Fruit fly (Drosophila melanogaster): Measurements from ENCODE around the gene CG4658.

DNA sequence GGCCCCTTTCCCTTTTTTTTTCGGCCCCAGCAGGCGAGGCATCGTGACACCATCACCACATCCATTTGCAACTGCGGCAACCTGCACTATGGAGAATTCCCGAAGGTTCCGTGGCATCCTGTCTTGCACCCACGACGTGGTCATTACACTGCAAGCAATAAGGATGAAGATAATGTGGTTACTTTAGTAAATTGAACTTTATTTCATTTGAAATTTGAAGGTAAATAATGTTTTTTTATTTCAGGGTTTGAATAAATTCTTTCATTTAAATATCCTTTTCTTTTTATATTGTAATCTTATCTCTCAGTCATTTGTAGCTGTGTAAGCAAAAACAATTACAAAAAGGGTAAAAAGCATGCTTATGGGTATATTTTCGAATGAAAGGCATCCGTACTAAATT lies 24.9 kb downstream of the CG4658 start:
- TF ChIP-seq CG9139 (GFP tag; optimal IDR thresholded peaks at IDR 0.05) (no peak), CG6163 (GFP tag; IDR thresholded peaks at IDR 0.05) (no peak), fkh (GFP tag; optimal IDR thresholded peaks at IDR 0.05) (no peak), Sox15 (GFP tag; optimal IDR thresholded peaks at IDR 0.05) (no peak), dac (GFP tag; optimal IDR thresholded peaks at IDR 0.05) (no peak), fd85E (GFP tag; optimal IDR thresholded peaks at IDR 0.05) (no peak), vri (GFP tag; optimal IDR thresholded peaks at IDR 0.05) (no peak), CG6276 (GFP tag; optimal IDR thresholded peaks at IDR 0.05) (no peak), Hr4 (GFP tag; optimal IDR thresholded peaks at IDR 0.05) (peak; percentile 7), Ets96B (tag; optimal IDR thresholded peaks at IDR 0.05) (peak; percentile 67), Ets21C (GFP tag; optimal IDR thresholded peaks at IDR 0.05) (no peak)
